Fruit fly (Drosophila melanogaster): ENCODE data around the gene Vap33.

The Vap33 gene

dm6 chrX:3950199-3950645 lies 1.4 kb downstream of the Vap33 start (continued):
- TF ChIP-seq CG13775 (GFP tag; optimal IDR thresholded peaks at IDR 0.05): peak; percentile 25
- no peak for TF ChIP-seq TFAM (GFP tag; optimal IDR thresholded peaks at IDR 0.05)
- TF ChIP-seq ham (GFP tag; IDR thresholded peaks at IDR 0.05): no peak
- TF ChIP-seq Dip3 (GFP tag; optimal IDR thresholded peaks at IDR 0.05): peak; percentile 36
- TF ChIP-seq tap (tag; optimal IDR thresholded peaks at IDR 0.05): no peak
- TF ChIP-seq gcm2 (GFP tag; optimal IDR thresholded peaks at IDR 0.05): no peak
- TF ChIP-seq CG17612 (GFP tag; IDR thresholded peaks at IDR 0.05): no peak
- no peak for TF ChIP-seq Doc3 (GFP tag; IDR thresholded peaks at IDR 0.05; ENCODE audit: partially characterized antibody)
- no peak for TF ChIP-seq Rx (GFP tag; IDR thresholded peaks at IDR 0.05)
- no peak for TF ChIP-seq ems (GFP tag; optimal IDR thresholded peaks at IDR 0.05)
- TF ChIP-seq PHDP (tag; optimal IDR thresholded peaks at IDR 0.05): no peak
- TF ChIP-seq Sry-δ (GFP tag; optimal IDR thresholded peaks at IDR 0.05): no peak
- peak; percentile 23 for TF ChIP-seq pho (GFP tag; optimal IDR thresholded peaks at IDR 0.05)
- TF ChIP-seq crol (GFP tag; IDR thresholded peaks at IDR 0.05): peak; percentile 77
- TF ChIP-seq Nf-YB (GFP tag; optimal IDR thresholded peaks at IDR 0.05): no peak
- no peak for TF ChIP-seq CG4404 (GFP tag; IDR thresholded peaks at IDR 0.05)
- no peak for TF ChIP-seq ranshi (GFP tag; IDR thresholded peaks at IDR 0.05)
- peak; percentile 1 for TF ChIP-seq vfl (GFP tag; optimal IDR thresholded peaks at IDR 0.05)
- TF ChIP-seq CG10321 (GFP tag; IDR thresholded peaks at IDR 0.05): no peak
- peak; percentile 2 for TF ChIP-seq Camta (GFP tag; optimal IDR thresholded peaks at IDR 0.05)
- no peak for TF ChIP-seq sna (GFP tag; IDR thresholded peaks at IDR 0.05; ENCODE audit: partially characterized antibody)
- peak in 1 of 2 experiments; percentile 13 for TF ChIP-seq dpn (GFP tag; optimal IDR thresholded peaks at IDR 0.05)
- TF ChIP-seq gsb (GFP tag; IDR thresholded peaks at IDR 0.05): no peak
- TF ChIP-seq gcm (GFP tag; optimal IDR thresholded peaks at IDR 0.05): no peak
- no peak for TF ChIP-seq ewg (GFP tag; optimal IDR thresholded peaks at IDR 0.05)
- peak; percentile 20 for TF ChIP-seq CG12659 (GFP tag; optimal IDR thresholded peaks at IDR 0.05)
- TF ChIP-seq HLHmδ (GFP tag; optimal IDR thresholded peaks at IDR 0.05): no peak
- TF ChIP-seq CG15011 (GFP tag; optimal IDR thresholded peaks at IDR 0.05): no peak
- TF ChIP-seq CG8359 (GFP tag; optimal IDR thresholded peaks at IDR 0.05; ENCODE audit: borderline replicate concordance): no peak
- TF ChIP-seq CG1792 (GFP tag; optimal IDR thresholded peaks at IDR 0.05): no peak
- TF ChIP-seq stwl (tag; optimal IDR thresholded peaks at IDR 0.05): no peak
- TF ChIP-seq ac (GFP tag; optimal IDR thresholded peaks at IDR 0.05): no peak
- peak; percentile 20; the same call in 1 of the 4 replicates for TF ChIP-seq Gug (GFP tag; IDR thresholded peaks at IDR 0.05)
- no peak for TF ChIP-seq CG12391 (tag; optimal IDR thresholded peaks at IDR 0.05)
- peak; percentile 14 for TF ChIP-seq D19B (GFP tag; optimal IDR thresholded peaks at IDR 0.05)
- no peak for TF ChIP-seq ken (GFP tag; IDR thresholded peaks at IDR 0.05)
- TF ChIP-seq al (GFP tag; IDR thresholded peaks at IDR 0.05): peak; percentile 68
- no peak for TF ChIP-seq Xbp1 (GFP tag; optimal IDR thresholded peaks at IDR 0.05)
- TF ChIP-seq CG15696 (tag; optimal IDR thresholded peaks at IDR 0.05): no peak
- no peak for TF ChIP-seq CG10209 (GFP tag; optimal IDR thresholded peaks at IDR 0.05)
- no peak for TF ChIP-seq Doc2 (GFP tag; IDR thresholded peaks at IDR 0.05)
- no peak for TF ChIP-seq CG14667 (GFP tag; IDR thresholded peaks at IDR 0.05)
- TF ChIP-seq Hr78 (GFP tag; optimal IDR thresholded peaks at IDR 0.05): no peak
- TF ChIP-seq shn (GFP tag; optimal IDR thresholded peaks at IDR 0.05): peak; percentile 40
- no peak for TF ChIP-seq CG4424 (GFP tag; optimal IDR thresholded peaks at IDR 0.05)
- TF ChIP-seq CG16815 (GFP tag; optimal IDR thresholded peaks at IDR 0.05): no peak
- peak; percentile 54 for TF ChIP-seq slbo (GFP tag; IDR thresholded peaks at IDR 0.05)
- TF ChIP-seq CG13894 (tag; optimal IDR thresholded peaks at IDR 0.05): no peak
- peak; percentile 11; the same call in 1 of the 2 replicates for TF ChIP-seq CG31224 (GFP tag; IDR thresholded peaks at IDR 0.05)
- no peak for TF ChIP-seq CG6791 (GFP tag; IDR thresholded peaks at IDR 0.05; ENCODE audit: partially characterized antibody)
- TF ChIP-seq disco-r (GFP tag; optimal IDR thresholded peaks at IDR 0.05): no peak

All from whole organism, embryonic.